Fruit fly (Drosophila melanogaster) whole organism, embryonic: ENCODE data around the gene CG3349.

Source experiments
- CG13123 ChIP-seq: fragments of 200-800 bp; sonication (Bioruptor generic); optimal IDR thresholded peaks from 2 replicates; lab custom pipeline; 2016; ENCODE audit warnings: missing biosample characterization, missing genetic modification characterization
- CG6272 ChIP-seq: fragments of 200-800 bp; sonication (Bioruptor generic); IDR thresholded peaks from 2 replicates; pipeline ENCODE4 v1.3.6; 2022; ENCODE audit warnings: missing biosample characterization, missing genetic modification characterization
- CG8359 ChIP-seq: fragments of 200-800 bp; sonication (Bioruptor generic); optimal IDR thresholded peaks from 2 replicates; lab custom pipeline; 2017; ENCODE audit warnings: missing biosample characterization, mild to moderate bottlenecking, missing genetic modification characterization, borderline replicate concordance
- Ets97D ChIP-seq: fragments of 200-800 bp; sonication (Bioruptor generic); optimal IDR thresholded peaks from 3 replicates; lab custom pipeline; 2016; ENCODE audit warnings: missing biosample characterization, missing genetic modification characterization
- HLH4C ChIP-seq: fragments of 200-800 bp; sonication (Bioruptor generic); IDR thresholded peaks from 3 replicates; pipeline ENCODE4 v1.3.6; 2022; ENCODE audit warnings: missing biosample characterization, missing genetic modification characterization; ENCODE audit not compliant: partially characterized antibody
- Hr78 ChIP-seq, 2 experiments: fragments of 200-800 bp in 1 of 2; fragments of >200 bp in 1 of 2; sonication (Bioruptor generic) in 1 of 2; optimal IDR thresholded peaks; 2 replicates each; lab custom pipeline; 2017 to 2019; ENCODE audit warnings: missing biosample characterization in 2 of 2, missing genetic modification characterization in 2 of 2, mild to moderate bottlenecking in 1 of 2, moderate library complexity in 1 of 2
- Xbp1 ChIP-seq: fragments of 200-800 bp; sonication (Bioruptor generic); optimal IDR thresholded peaks from 3 replicates; lab custom pipeline; 2016; ENCODE audit warnings: missing biosample characterization, mild to moderate bottlenecking, missing genetic modification characterization
- aop ChIP-seq: fragments of 200-800 bp; sonication (Bioruptor generic); IDR thresholded peaks from 2 replicates; pipeline ENCODE4 v1.3.6; 2022; ENCODE audit warnings: missing biosample characterization, missing genetic modification characterization
- cato ChIP-seq: fragments of 200-800 bp; sonication (Bioruptor generic); optimal IDR thresholded peaks from 2 replicates; lab custom pipeline; 2016; ENCODE audit warnings: missing biosample characterization, missing genetic modification characterization, borderline replicate concordance
- fu2 ChIP-seq: fragments of 200-800 bp; sonication (Bioruptor generic); optimal IDR thresholded peaks from 2 replicates; lab custom pipeline; 2016; ENCODE audit warnings: missing biosample characterization, missing genetic modification characterization
- grau ChIP-seq: fragments of 200-800 bp; optimal IDR thresholded peaks from 3 replicates; lab custom pipeline; 2019; ENCODE audit warnings: missing biosample characterization, mild to moderate bottlenecking, missing genetic modification characterization, moderate library complexity
- so ChIP-seq: fragments of 200-800 bp; sonication (Bioruptor generic); IDR thresholded peaks from 3 replicates; pipeline ENCODE4 v1.3.6; 2022; ENCODE audit warnings: missing biosample characterization, missing genetic modification characterization

DNA sequence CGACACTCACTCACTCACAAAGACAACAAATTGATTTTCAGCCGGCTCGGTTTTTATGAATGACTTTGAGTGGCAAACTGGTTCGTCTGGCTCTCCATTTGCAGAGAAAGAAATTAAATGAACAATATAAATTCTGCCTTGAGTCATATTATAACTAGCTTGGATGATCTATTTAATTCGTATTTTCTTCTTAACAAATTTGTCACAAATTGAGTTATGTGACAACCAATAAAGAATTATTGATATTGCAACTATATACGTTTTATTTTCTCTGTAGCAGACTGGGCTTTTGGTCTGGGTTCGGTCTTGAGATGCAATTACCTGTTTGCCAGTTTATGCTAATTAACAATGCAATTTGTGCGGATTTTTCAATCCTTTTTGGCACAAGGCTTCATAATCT, 27.4 kb downstream of the CG3349 start:
- TF ChIP-seq aop (GFP tag; lab: Robert Waterston, UW) (no peak), Xbp1 (no peak), fu2 (GFP tag; lab: Kevin White, UChicago) (no peak), Ets97D (GFP tag; lab: Kevin White, UChicago) (no peak), HLH4C (no peak), Hr78 (GFP tag; optimal IDR thresholded peaks at IDR 0.05; lab: Kevin White, UChicago) (no peak), cato (GFP tag; lab: Kevin White, UChicago) (no peak), so (GFP tag; lab: Robert Waterston, UW) (no peak), grau (no peak), CG13123 (GFP tag; lab: Kevin White, UChicago) (no peak), CG8359 (no peak), CG6272 (no peak)
